Worm (Caenorhabditis elegans): ENCODE data around the gene pgph-3.

The pgph-3 gene

ce11 chrV:5739438-5739837 is 24.2 kb downstream of the pgph-3 start:
- TF ChIP-seq fkh-8 (tag; optimal IDR thresholded peaks at IDR 0.05), result peak; percentile 51
- peak; percentile 34 for TF ChIP-seq nhr-71 (tag; optimal IDR thresholded peaks at IDR 0.05)
- TF ChIP-seq efl-1 (optimal IDR thresholded peaks at IDR 0.05), result no peak
- TF ChIP-seq efl-1 (GFP tag; optimal IDR thresholded peaks at IDR 0.05 in 1 of 2), result peak in 1 of 2 experiments; percentile 87
- peak; percentile 29 for TF ChIP-seq pax-3 (tag; optimal IDR thresholded peaks at IDR 0.05)
- no peak for TF ChIP-seq fos-1 (tag; optimal IDR thresholded peaks at IDR 0.05)
- TF ChIP-seq dsc-1 (tag; optimal IDR thresholded peaks at IDR 0.05), result peak; percentile 85
- no peak for TF ChIP-seq mef-2 (tag; optimal IDR thresholded peaks at IDR 0.05)
- no peak for TF ChIP-seq hlh-4 (tag; optimal IDR thresholded peaks at IDR 0.05)
- TF ChIP-seq unc-86 (tag; optimal IDR thresholded peaks at IDR 0.05), result no peak
- TF ChIP-seq irx-1 (tag; optimal IDR thresholded peaks at IDR 0.05), result no peak
- no peak for TF ChIP-seq ceh-88 (GFP tag; IDR thresholded peaks at IDR 0.05)
- peak; percentile 7 for TF ChIP-seq nhr-47 (tag; optimal IDR thresholded peaks at IDR 0.05)
- TF ChIP-seq fkh-4 (tag; optimal IDR thresholded peaks at IDR 0.05; ENCODE audit: borderline replicate concordance), result no peak
- no peak for TF ChIP-seq dpl-1 (GFP tag; optimal IDR thresholded peaks at IDR 0.05)
- TF ChIP-seq unc-98 (GFP tag; IDR thresholded peaks at IDR 0.05), result no peak
- TF ChIP-seq nhr-11 (tag; optimal IDR thresholded peaks at IDR 0.05), result no peak
- TF ChIP-seq nhr-84 (tag; optimal IDR thresholded peaks at IDR 0.05), result no peak
- no peak for TF ChIP-seq pag-3 (tag; optimal IDR thresholded peaks at IDR 0.05; ENCODE audit: borderline replicate concordance, insufficient read depth)
- TF ChIP-seq nhr-20 (tag; optimal IDR thresholded peaks at IDR 0.05), result no peak
- no peak for TF ChIP-seq C34B4.2 (tag; optimal IDR thresholded peaks at IDR 0.05)
- TF ChIP-seq alr-1 (tag; optimal IDR thresholded peaks at IDR 0.05; ENCODE audit: borderline replicate concordance), result no peak
- no peak for TF ChIP-seq ceh-63 (GFP tag; optimal IDR thresholded peaks at IDR 0.05)
- TF ChIP-seq snpc-4 (tag; optimal IDR thresholded peaks at IDR 0.05), result no peak
- no peak for TF ChIP-seq lsy-2 (tag; optimal IDR thresholded peaks at IDR 0.05)
- no peak for TF ChIP-seq hlh-17 (GFP tag; optimal IDR thresholded peaks at IDR 0.05; ENCODE audit: borderline replicate concordance)
- peak; percentile 35 for TF ChIP-seq sox-4 (tag; optimal IDR thresholded peaks at IDR 0.05)
- no peak for TF ChIP-seq nhr-77 (tag; optimal IDR thresholded peaks at IDR 0.05)
- no peak for TF ChIP-seq mep-1 (tag; optimal IDR thresholded peaks at IDR 0.05)

ce11 chrV:5736068-5736467 is 27.6 kb downstream of the pgph-3 start, which contains the start of gene K09H11.6:
TSS of gene K09H11.6 (minus strand) at chrV:5736168.
- TF ChIP-seq hlh-4 (tag; optimal IDR thresholded peaks at IDR 0.05) (no peak), jun-1 (tag; optimal IDR thresholded peaks at IDR 0.05) (no peak), Y116A8C.19 (tag; optimal IDR thresholded peaks at IDR 0.05; ENCODE audit: borderline replicate concordance) (no peak), nhr-12 (tag; optimal IDR thresholded peaks at IDR 0.05) (no peak), zip-4 (GFP tag; optimal IDR thresholded peaks at IDR 0.05) (no peak), aha-1 (tag; optimal IDR thresholded peaks at IDR 0.05) (no peak), xbp-1 (tag; optimal IDR thresholded peaks at IDR 0.05) (no peak), unc-98 (GFP tag; IDR thresholded peaks at IDR 0.05) (no peak), F16B12.6 (tag; optimal IDR thresholded peaks at IDR 0.05) (no peak), ztf-11 (tag; optimal IDR thresholded peaks at IDR 0.05) (no peak), C16A3.4 (tag; optimal IDR thresholded peaks at IDR 0.05) (no peak), ceh-90 (tag; optimal IDR thresholded peaks at IDR 0.05) (no peak)

- no peak for TF ChIP-seq mdl-1 (tag; optimal IDR thresholded peaks at IDR 0.05)
- no peak for TF ChIP-seq ama-1 (optimal IDR thresholded peaks at IDR 0.05)
- TF ChIP-seq jun-1 (tag; optimal IDR thresholded peaks at IDR 0.05), result no peak
- TF ChIP-seq aha-1 (tag; optimal IDR thresholded peaks at IDR 0.05), result no peak
- no peak for TF ChIP-seq unc-62 (GFP tag; optimal IDR thresholded peaks at IDR 0.05)
- no peak for TF ChIP-seq fkh-8 (tag; optimal IDR thresholded peaks at IDR 0.05)
- TF ChIP-seq nhr-28 (tag; optimal IDR thresholded peaks at IDR 0.05), result no peak
Observed at ce11 chrV:5730783-5731182, 32.9 kb downstream of the pgph-3 start, which contains the start of gene K09H11.15. TSS of gene K09H11.15 (minus strand) at chrV:5730883.

Measured in whole organism, L1 larva.